Fruit fly (Drosophila melanogaster) whole organism, prepupa: ENCODE results near the gene yellow-e3.

Source experiments
- CG10631 ChIP-seq: fragments of 200-800 bp; sonication (Bioruptor generic); optimal IDR thresholded peaks from 2 replicates; lab custom pipeline; 2016; ENCODE audit warnings: missing biosample characterization, missing genetic modification characterization
- CG11294 ChIP-seq: fragments of 200-800 bp; sonication (Bioruptor generic); IDR thresholded peaks from 2 replicates; pipeline ENCODE4 v1.3.6; 2022; ENCODE audit warnings: missing biosample characterization, missing genetic modification characterization
- CG11762 ChIP-seq: fragments of 200-800 bp; sonication (Bioruptor generic); optimal IDR thresholded peaks from 3 replicates; lab custom pipeline; 2016; ENCODE audit warnings: missing biosample characterization, missing genetic modification characterization; ENCODE audit not compliant: insufficient read depth
- CG11902 ChIP-seq: fragments of 200-800 bp; sonication (Bioruptor generic); optimal IDR thresholded peaks from 3 replicates; lab custom pipeline; 2016; ENCODE audit warnings: missing biosample characterization, missing genetic modification characterization
- CG15336 ChIP-seq: fragments of 200-800 bp; sonication (Bioruptor generic); IDR thresholded peaks from 2 replicates; pipeline ENCODE4 v1.3.6; 2022; ENCODE audit warnings: missing biosample characterization, missing genetic modification characterization
- CG1621 ChIP-seq: fragments of 200-800 bp; sonication (Bioruptor generic); optimal IDR thresholded peaks from 3 replicates; lab custom pipeline; 2018; ENCODE audit warnings: missing biosample characterization, mild to moderate bottlenecking, missing genetic modification characterization
- CG16779 ChIP-seq: fragments of 200-800 bp; sonication (Bioruptor generic); optimal IDR thresholded peaks from 3 replicates; lab custom pipeline; 2017; ENCODE audit warnings: missing biosample characterization, mild to moderate bottlenecking, missing genetic modification characterization
- CG3032 ChIP-seq: fragments of 200-800 bp; optimal IDR thresholded peaks from 2 replicates; lab custom pipeline; 2019; ENCODE audit warnings: missing biosample characterization, mild to moderate bottlenecking, missing genetic modification characterization, moderate library complexity
- CG31627 ChIP-seq: fragments of 200-800 bp; sonication (Bioruptor generic); optimal IDR thresholded peaks from 3 replicates; lab custom pipeline; 2016; ENCODE audit warnings: missing biosample characterization, missing genetic modification characterization
- CG32006 ChIP-seq: fragments of 200-800 bp; sonication (Bioruptor generic); optimal IDR thresholded peaks from 3 replicates; lab custom pipeline; 2017; ENCODE audit warnings: missing biosample characterization, mild to moderate bottlenecking, missing genetic modification characterization
- CG3919 ChIP-seq: fragments of 200-800 bp; sonication (Bioruptor generic); optimal IDR thresholded peaks from 3 replicates; lab custom pipeline; 2016; ENCODE audit warnings: missing biosample characterization, missing genetic modification characterization
- CG4318 ChIP-seq: fragments of 200-800 bp; sonication (Bioruptor generic); optimal IDR thresholded peaks from 3 replicates; lab custom pipeline; 2017; ENCODE audit warnings: missing biosample characterization, mild to moderate bottlenecking, missing genetic modification characterization
- CG6163 ChIP-seq: fragments of 200-800 bp; sonication (Bioruptor generic); IDR thresholded peaks from 3 replicates; pipeline ENCODE4 v1.3.6; 2022; ENCODE audit warnings: missing biosample characterization, missing genetic modification characterization
- CG6276 ChIP-seq: fragments of 200-800 bp; sonication (Bioruptor generic); optimal IDR thresholded peaks from 2 replicates; lab custom pipeline; 2017; ENCODE audit warnings: missing biosample characterization, mild to moderate bottlenecking, missing genetic modification characterization
- CG6808 ChIP-seq: fragments of 200-800 bp; sonication (Bioruptor generic); optimal IDR thresholded peaks from 3 replicates; lab custom pipeline; 2017; ENCODE audit warnings: missing biosample characterization, missing genetic modification characterization, mild to moderate bottlenecking, moderate library complexity, missing genetic modification reagents
- CG6854 ChIP-seq: fragments of 200-800 bp; sonication (Bioruptor generic); optimal IDR thresholded peaks from 2 replicates; lab custom pipeline; 2017; ENCODE audit warnings: missing biosample characterization, mild to moderate bottlenecking, missing genetic modification characterization
- CG7368 ChIP-seq: fragments of 200-800 bp; sonication (Bioruptor generic); optimal IDR thresholded peaks from 3 replicates; lab custom pipeline; 2016; ENCODE audit warnings: missing biosample characterization, missing genetic modification characterization
- CG8119 ChIP-seq: fragments of 200-800 bp; sonication (Bioruptor generic); IDR thresholded peaks from 3 replicates; pipeline ENCODE4 v1.3.6; 2022; ENCODE audit warnings: missing biosample characterization, missing genetic modification characterization
- CG8319 ChIP-seq: fragments of 200-800 bp; sonication (Bioruptor generic); optimal IDR thresholded peaks from 3 replicates; lab custom pipeline; 2016; ENCODE audit warnings: missing biosample characterization, missing genetic modification characterization
- CG8632 ChIP-seq: fragments of 200-800 bp; sonication (Bioruptor generic); optimal IDR thresholded peaks from 3 replicates; lab custom pipeline; 2016; ENCODE audit warnings: missing biosample characterization, missing genetic modification characterization
- CG9139 ChIP-seq: fragments of 200-800 bp; sonication (Bioruptor generic); optimal IDR thresholded peaks from 3 replicates; lab custom pipeline; 2017; ENCODE audit warnings: missing biosample characterization, mild to moderate bottlenecking, missing genetic modification characterization
- Eip75B ChIP-seq: fragments of 200-800 bp; sonication (Bioruptor generic); optimal IDR thresholded peaks from 3 replicates; lab custom pipeline; 2016; ENCODE audit warnings: missing biosample characterization, missing genetic modification characterization
- Eip78C ChIP-seq: fragments of 200-800 bp; sonication (Bioruptor generic); peaks from one replicate; lab custom pipeline; 2016; ENCODE audit warnings: missing biosample characterization, missing genetic modification characterization
- Eip93F ChIP-seq: fragments of 200-800 bp; sonication (Bioruptor generic); optimal IDR thresholded peaks from 2 replicates; lab custom pipeline; 2016; ENCODE audit warnings: missing biosample characterization, mild to moderate bottlenecking, missing genetic modification characterization
- Ets21C ChIP-seq: fragments of 200-800 bp; sonication (Bioruptor generic); optimal IDR thresholded peaks from 3 replicates; lab custom pipeline; 2016; ENCODE audit warnings: missing biosample characterization, missing genetic modification characterization
- Ets96B ChIP-seq: fragments of 200-800 bp; optimal IDR thresholded peaks from 2 replicates; lab custom pipeline; 2019; ENCODE audit warnings: missing biosample characterization, mild to moderate bottlenecking, missing genetic modification characterization, moderate library complexity
- Gug ChIP-seq: fragments of 200-800 bp; sonication (Bioruptor generic); IDR thresholded peaks from 2 replicates; pipeline ENCODE4 v1.3.6; 2022; ENCODE audit warnings: missing biosample characterization, missing genetic modification characterization
- Hr38 ChIP-seq: sonication (Bioruptor generic); optimal IDR thresholded peaks from 2 replicates; lab custom pipeline; 2016; ENCODE audit warnings: missing biosample characterization, missing genetic modification characterization
- Hr39 ChIP-seq: fragments of 200-800 bp; sonication (Bioruptor generic); optimal IDR thresholded peaks from 2 replicates; lab custom pipeline; 2016; ENCODE audit warnings: missing biosample characterization, missing genetic modification characterization
- Hr4 ChIP-seq: fragments of 200-800 bp; sonication (Bioruptor generic); optimal IDR thresholded peaks from 3 replicates; lab custom pipeline; 2016; ENCODE audit warnings: missing biosample characterization, missing genetic modification characterization
- Lpt ChIP-seq: fragments of 200-800 bp; sonication (Bioruptor generic); optimal IDR thresholded peaks from 3 replicates; lab custom pipeline; 2016; ENCODE audit warnings: missing biosample characterization, missing genetic modification characterization
- Met ChIP-seq: fragments of 200-800 bp; sonication (Bioruptor generic); optimal IDR thresholded peaks from 3 replicates; lab custom pipeline; 2016; ENCODE audit warnings: missing biosample characterization, missing genetic modification characterization
- OdsH ChIP-seq: fragments of 200-800 bp; sonication (Bioruptor generic); optimal IDR thresholded peaks from 3 replicates; lab custom pipeline; 2016; ENCODE audit warnings: missing biosample characterization, missing genetic modification characterization
- Sox102F ChIP-seq: fragments of 200-800 bp; sonication (Bioruptor generic); optimal IDR thresholded peaks from 2 replicates; lab custom pipeline; 2016; ENCODE audit warnings: missing biosample characterization, mild to moderate bottlenecking, missing genetic modification characterization
- Sox15 ChIP-seq: fragments of 200-800 bp; sonication (Bioruptor generic); optimal IDR thresholded peaks from 3 replicates; lab custom pipeline; 2016; ENCODE audit warnings: missing biosample characterization, missing genetic modification characterization
- acj6 ChIP-seq: fragments of 200-800 bp; sonication (Bioruptor generic); optimal IDR thresholded peaks from 3 replicates; lab custom pipeline; 2016; ENCODE audit warnings: missing biosample characterization, missing genetic modification characterization
- cyc ChIP-seq: fragments of 200-800 bp; sonication (Bioruptor generic); optimal IDR thresholded peaks from 3 replicates; lab custom pipeline; 2016; ENCODE audit warnings: missing biosample characterization, missing genetic modification characterization
- dac ChIP-seq: fragments of 200-800 bp; sonication (Bioruptor generic); optimal IDR thresholded peaks from 2 replicates; lab custom pipeline; 2017; ENCODE audit warnings: missing biosample characterization, mild to moderate bottlenecking, missing genetic modification characterization
- dsx ChIP-seq: fragments of 200-800 bp; optimal IDR thresholded peaks from 3 replicates; lab custom pipeline; 2019; ENCODE audit warnings: missing biosample characterization, mild to moderate bottlenecking, missing genetic modification characterization, moderate library complexity; ENCODE audit not compliant: poor library complexity, severe bottlenecking
- eg ChIP-seq: fragments of 200-800 bp; sonication (Bioruptor generic); IDR thresholded peaks from 3 replicates; pipeline ENCODE4 v1.3.6; 2022; ENCODE audit warnings: missing biosample characterization, missing genetic modification characterization
- esn ChIP-seq: fragments of 200-800 bp; sonication (Bioruptor generic); optimal IDR thresholded peaks from 2 replicates; lab custom pipeline; 2016; ENCODE audit warnings: missing biosample characterization, mild to moderate bottlenecking, missing genetic modification characterization, moderate library complexity
- fd59A ChIP-seq: fragments of 200-800 bp; sonication (Bioruptor generic); optimal IDR thresholded peaks from 2 replicates; lab custom pipeline; 2017; ENCODE audit warnings: missing biosample characterization, mild to moderate bottlenecking, missing genetic modification characterization, missing genetic modification reagents
- fd85E ChIP-seq: fragments of 200-800 bp; sonication (Bioruptor generic); optimal IDR thresholded peaks from 3 replicates; lab custom pipeline; 2016; ENCODE audit warnings: missing biosample characterization, missing genetic modification characterization
- fkh ChIP-seq: fragments of 200-800 bp; sonication (Bioruptor generic); optimal IDR thresholded peaks from 3 replicates; lab custom pipeline; 2017; ENCODE audit warnings: missing biosample characterization, mild to moderate bottlenecking, missing genetic modification characterization, moderate library complexity
- lz ChIP-seq: fragments of 200-800 bp; sonication (Bioruptor generic); optimal IDR thresholded peaks from 3 replicates; lab custom pipeline; 2016; ENCODE audit warnings: missing biosample characterization, missing genetic modification characterization
- net ChIP-seq: fragments of 200-800 bp; sonication (Bioruptor generic); optimal IDR thresholded peaks from 3 replicates; lab custom pipeline; 2016; ENCODE audit warnings: missing biosample characterization, missing genetic modification characterization
- pdm3 ChIP-seq: fragments of 200-800 bp; sonication (Bioruptor generic); optimal IDR thresholded peaks from 3 replicates; lab custom pipeline; 2016; ENCODE audit warnings: missing biosample characterization, missing genetic modification characterization
- salr ChIP-seq, 2 experiments: fragments of 200-800 bp; sonication (Bioruptor generic); optimal IDR thresholded peaks; 3 replicates each; lab custom pipeline; 2016 to 2018; ENCODE audit warnings: missing biosample characterization in 2 of 2, missing genetic modification characterization in 2 of 2, mild to moderate bottlenecking in 1 of 2
- ss ChIP-seq, 2 experiments: fragments of 200-800 bp; sonication (Bioruptor generic); optimal IDR thresholded peaks; 2 replicates in 1 of 2; 3 replicates in 1 of 2; lab custom pipeline; 2017 to 2018; ENCODE audit warnings: mild to moderate bottlenecking in 2 of 2, missing biosample characterization in 2 of 2, missing genetic modification characterization in 2 of 2, moderate library complexity in 1 of 2
- topi ChIP-seq: fragments of 200-800 bp; sonication (Bioruptor generic); optimal IDR thresholded peaks from 3 replicates; lab custom pipeline; 2016; ENCODE audit warnings: missing biosample characterization, missing genetic modification characterization
- vri ChIP-seq: fragments of 200-800 bp; sonication (Bioruptor generic); optimal IDR thresholded peaks from 3 replicates; lab custom pipeline; 2016; ENCODE audit warnings: missing biosample characterization, mild to moderate bottlenecking, missing genetic modification characterization

yellow-e3 gene

DNA sequence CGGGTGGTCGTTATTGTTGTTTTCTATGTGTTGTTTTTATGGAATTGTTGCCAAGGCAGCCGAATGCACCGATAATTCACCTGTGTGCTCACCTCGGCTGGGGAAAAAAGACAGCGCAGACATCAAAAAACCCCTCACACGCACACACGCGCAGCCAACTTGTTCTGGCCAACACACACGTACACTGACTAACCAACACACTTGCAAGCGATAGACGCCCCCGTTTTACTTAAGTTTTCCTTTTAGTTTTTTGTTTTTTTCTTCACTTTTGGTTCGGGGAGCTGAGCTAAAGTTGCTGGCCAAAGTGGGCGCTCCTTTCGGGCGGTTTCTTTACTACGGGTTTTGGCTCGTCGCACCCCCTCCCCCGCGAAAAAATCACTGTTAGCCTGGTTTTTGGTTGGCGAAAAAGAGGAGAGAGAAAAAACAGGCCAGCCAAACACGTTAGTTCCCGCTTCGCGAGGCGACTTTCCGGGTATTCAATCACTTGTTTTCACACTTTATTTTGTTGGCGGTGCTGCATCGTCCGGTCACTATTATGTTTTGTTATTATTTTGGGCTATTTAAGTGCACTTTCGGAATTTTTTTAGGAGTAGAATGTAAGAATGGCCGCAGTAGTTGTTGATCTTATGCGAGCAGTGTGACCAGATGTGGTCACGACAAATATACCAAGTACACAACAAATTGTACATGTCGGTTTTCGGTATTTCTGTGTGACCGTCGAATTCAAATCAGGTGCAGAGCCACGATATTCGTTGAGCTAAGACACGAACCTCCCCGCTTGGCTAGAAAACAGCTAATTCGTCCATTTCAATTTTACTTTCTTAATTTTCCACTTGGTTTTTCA, 29.9 kb upstream of the yellow-e3 start, which contains the start of gene yrt:
TSS of gene yrt (minus strand) at position 660 of the 844 bp plus-strand sequence.
- no peak for TF ChIP-seq CG10631 (GFP tag; lab: Kevin White, UChicago)
- no peak for TF ChIP-seq Ets21C (GFP tag; lab: Kevin White, UChicago)
- TF ChIP-seq fkh (GFP tag; lab: Kevin White, UChicago) = peak; percentile 68
- no peak for TF ChIP-seq CG4318 (GFP tag; lab: Kevin White, UChicago)
- no peak for TF ChIP-seq CG6854 (GFP tag; lab: Kevin White, UChicago)
- TF ChIP-seq CG11902 (GFP tag; lab: Kevin White, UChicago) = no peak
- TF ChIP-seq Lpt = peak; percentile 43
- no peak for TF ChIP-seq salr (GFP tag; optimal IDR thresholded peaks at IDR 0.05; lab: Kevin White, UChicago)
- TF ChIP-seq cyc (GFP tag; lab: Kevin White, UChicago) = no peak
- no peak for TF ChIP-seq fd59A (GFP tag; lab: Kevin White, UChicago)
- no peak for TF ChIP-seq CG32006
- TF ChIP-seq CG1621 (tag; lab: Kevin White, UChicago) = no peak
- TF ChIP-seq Eip78C (GFP tag; lab: Kevin White, UChicago) = peak; percentile 72
- no peak for TF ChIP-seq Ets96B (tag; lab: Kevin White, UChicago)
- TF ChIP-seq Sox102F (GFP tag; lab: Kevin White, UChicago) = no peak
- no peak for TF ChIP-seq CG11294
- TF ChIP-seq Met (GFP tag; lab: Kevin White, UChicago) = no peak
- no peak for TF ChIP-seq Eip75B (GFP tag; lab: Kevin White, UChicago)
- 0 out of 3 replicates have a peak, but pooled peaks have one; percentile 18 for TF ChIP-seq eg (GFP tag; lab: Robert Waterston, UW)
- TF ChIP-seq lz = no peak
- no peak for TF ChIP-seq topi
- no peak for TF ChIP-seq esn (GFP tag; lab: Kevin White, UChicago)
- no peak for TF ChIP-seq CG15336
- TF ChIP-seq acj6 (GFP tag; lab: Kevin White, UChicago) = no peak
- TF ChIP-seq CG8119 (GFP tag; lab: Robert Waterston, UW) = peak; percentile 47; the same call in 2 of the 3 replicates
- TF ChIP-seq Hr4 (GFP tag; lab: Kevin White, UChicago) = no peak
- peak; percentile 20 for TF ChIP-seq CG16779
- no peak for TF ChIP-seq CG8632
- no peak for TF ChIP-seq CG8319 (GFP tag; lab: Kevin White, UChicago)
- TF ChIP-seq Gug (GFP tag; lab: Robert Waterston, UW) = no peak
- no peak for TF ChIP-seq CG6808 (GFP tag; lab: Kevin White, UChicago)
- no peak for TF ChIP-seq CG11762 (GFP tag; lab: Kevin White, UChicago)
- TF ChIP-seq net (GFP tag; lab: Kevin White, UChicago) = no peak
- no peak for TF ChIP-seq Hr38 (GFP tag; lab: Kevin White, UChicago)
- no peak for TF ChIP-seq Hr39
- no peak for TF ChIP-seq Eip93F (GFP tag; lab: Kevin White, UChicago)
- no peak for TF ChIP-seq fd85E (GFP tag; lab: Kevin White, UChicago)
- TF ChIP-seq CG6163 (GFP tag; lab: Robert Waterston, UW) = no peak
- TF ChIP-seq ss (GFP tag; optimal IDR thresholded peaks at IDR 0.05; lab: Kevin White, UChicago) = no peak
- no peak for TF ChIP-seq dac (GFP tag; lab: Kevin White, UChicago)
- TF ChIP-seq CG3919 (GFP tag; lab: Kevin White, UChicago) = peak; percentile 21
- TF ChIP-seq CG3032 (tag; lab: Kevin White, UChicago) = no peak
- no peak for TF ChIP-seq CG7368
- TF ChIP-seq Sox15 (GFP tag; lab: Kevin White, UChicago) = no peak
- no peak for TF ChIP-seq CG31627 (GFP tag; lab: Kevin White, UChicago)
- TF ChIP-seq CG6276 (GFP tag; lab: Kevin White, UChicago) = peak; percentile 46
- TF ChIP-seq vri (GFP tag; lab: Kevin White, UChicago) = no peak
- TF ChIP-seq dsx (GFP tag; lab: Kevin White, UChicago) = no peak
- TF ChIP-seq pdm3 (GFP tag; lab: Kevin White, UChicago) = no peak
- no peak for TF ChIP-seq OdsH
- no peak for TF ChIP-seq CG9139 (GFP tag; lab: Kevin White, UChicago)
